Fruit fly (Drosophila melanogaster) whole organism, embryonic: ENCODE measurements around the gene Orct2.

ENCODE experiments used
- Atf6 ChIP-seq: fragments of 200-800 bp; sonication (Bioruptor generic); IDR thresholded peaks from 2 replicates; pipeline ENCODE4 v1.3.6; 2022; ENCODE audit warnings: missing biosample characterization, missing genetic modification characterization
- CG10543 ChIP-seq: fragments of 200-800 bp; sonication (Bioruptor generic); optimal IDR thresholded peaks from 3 replicates; lab custom pipeline; 2017; ENCODE audit warnings: missing biosample characterization, mild to moderate bottlenecking, missing genetic modification characterization, moderate library complexity
- CG14050 ChIP-seq: fragments of 200-800 bp; sonication (Bioruptor generic); IDR thresholded peaks from 3 replicates; pipeline ENCODE4 v1.3.6; 2022; ENCODE audit warnings: missing biosample characterization, missing genetic modification characterization
- CG16863 ChIP-seq: fragments of 200-800 bp; sonication (Bioruptor generic); optimal IDR thresholded peaks from 3 replicates; lab custom pipeline; 2016; ENCODE audit warnings: missing biosample characterization, missing genetic modification characterization
- CG2875 ChIP-seq: fragments of 200-800 bp; sonication (Bioruptor generic); optimal IDR thresholded peaks from 2 replicates; lab custom pipeline; 2017; ENCODE audit warnings: missing biosample characterization, mild to moderate bottlenecking, missing genetic modification characterization, missing genetic modification reagents
- CG4282 ChIP-seq: fragments of 200-800 bp; sonication (Bioruptor generic); optimal IDR thresholded peaks from 2 replicates; lab custom pipeline; 2016; ENCODE audit warnings: missing biosample characterization, missing genetic modification characterization
- CG4328 ChIP-seq: fragments of 200-800 bp; sonication (Bioruptor generic); optimal IDR thresholded peaks from 3 replicates; lab custom pipeline; 2017; ENCODE audit warnings: missing biosample characterization, missing genetic modification reagents, missing genetic modification characterization
- CG4707 ChIP-seq: fragments of 200-800 bp; sonication (Bioruptor generic); optimal IDR thresholded peaks from 2 replicates; lab custom pipeline; 2018; ENCODE audit warnings: missing biosample characterization, mild to moderate bottlenecking, missing genetic modification characterization, moderate library complexity
- CG5180 ChIP-seq: fragments of 200-800 bp; sonication (Bioruptor generic); optimal IDR thresholded peaks from 3 replicates; lab custom pipeline; 2017; ENCODE audit warnings: missing biosample characterization, missing genetic modification characterization, mild to moderate bottlenecking, moderate library complexity, missing genetic modification reagents
- CG6791 ChIP-seq: fragments of 200-800 bp; sonication (Bioruptor generic); IDR thresholded peaks from 3 replicates; pipeline ENCODE4 v1.3.6; 2022; ENCODE audit warnings: missing biosample characterization, missing genetic modification characterization; ENCODE audit not compliant: partially characterized antibody
- CG6854 ChIP-seq: fragments of 200-800 bp; sonication (Bioruptor generic); optimal IDR thresholded peaks from 3 replicates; lab custom pipeline; 2017; ENCODE audit warnings: missing biosample characterization, mild to moderate bottlenecking, missing genetic modification characterization
- CG7786 ChIP-seq: fragments of 200-800 bp; sonication (Bioruptor generic); optimal IDR thresholded peaks from 2 replicates; lab custom pipeline; 2016; ENCODE audit warnings: missing biosample characterization, missing genetic modification characterization
- CG9817 ChIP-seq: fragments of 200-800 bp; sonication (Bioruptor generic); optimal IDR thresholded peaks from 2 replicates; lab custom pipeline; 2018; ENCODE audit warnings: missing biosample characterization, mild to moderate bottlenecking, missing genetic modification characterization, moderate library complexity
- CG9932 ChIP-seq: fragments of 200-800 bp; sonication (Bioruptor generic); IDR thresholded peaks from 2 replicates; pipeline ENCODE4 v1.3.6; 2022; ENCODE audit warnings: missing biosample characterization, missing genetic modification characterization
- Chrac-16 ChIP-seq: fragments of 200-800 bp; sonication (Bioruptor generic); optimal IDR thresholded peaks from 3 replicates; lab custom pipeline; 2016; ENCODE audit warnings: missing biosample characterization, missing genetic modification characterization
- CrebB ChIP-seq: fragments of 200-800 bp; sonication (Bioruptor generic); optimal IDR thresholded peaks from 3 replicates; lab custom pipeline; 2018; ENCODE audit warnings: missing biosample characterization, mild to moderate bottlenecking, missing genetic modification characterization
- D19B ChIP-seq: fragments of 200-800 bp; sonication (Bioruptor generic); optimal IDR thresholded peaks from 2 replicates; lab custom pipeline; 2017; ENCODE audit warnings: missing biosample characterization, mild to moderate bottlenecking, missing genetic modification characterization
- Fer2 ChIP-seq: fragments of 200-800 bp; sonication (Bioruptor generic); optimal IDR thresholded peaks from 2 replicates; lab custom pipeline; 2018; ENCODE audit warnings: missing biosample characterization, mild to moderate bottlenecking, missing genetic modification characterization, moderate library complexity
- Gug ChIP-seq: fragments of 200-800 bp; sonication (Bioruptor generic); IDR thresholded peaks from 4 replicates; pipeline ENCODE4 v1.3.6; 2022; ENCODE audit warnings: missing biosample characterization, missing genetic modification characterization
- HLH3B ChIP-seq: fragments of 200-800 bp; sonication (Bioruptor generic); IDR thresholded peaks from 2 replicates; pipeline ENCODE4 v1.3.6; 2022; ENCODE audit warnings: missing biosample characterization, missing genetic modification characterization
- Hr3 ChIP-seq: fragments of 200-800 bp; sonication (Bioruptor generic); optimal IDR thresholded peaks from 3 replicates; lab custom pipeline; 2016; ENCODE audit warnings: missing biosample characterization, missing genetic modification characterization
- Rfx ChIP-seq: fragments of 200-800 bp; sonication (Bioruptor generic); IDR thresholded peaks from 2 replicates; pipeline ENCODE4 v1.3.6; 2022; ENCODE audit warnings: missing biosample characterization, missing genetic modification characterization
- ac ChIP-seq: fragments of 200-800 bp; sonication (Bioruptor generic); optimal IDR thresholded peaks from 3 replicates; lab custom pipeline; 2017; ENCODE audit warnings: missing biosample characterization, mild to moderate bottlenecking, missing genetic modification characterization
- bowl ChIP-seq: fragments of 200-800 bp; sonication (Bioruptor generic); IDR thresholded peaks from 2 replicates; pipeline ENCODE4 v1.3.6; 2022; ENCODE audit warnings: missing biosample characterization, missing genetic modification characterization
- chm ChIP-seq: fragments of 200-800 bp; sonication (Bioruptor generic); IDR thresholded peaks from 2 replicates; pipeline ENCODE4 v1.3.6; 2022; ENCODE audit warnings: missing biosample characterization, missing genetic modification characterization
- crc ChIP-seq: fragments of 200-800 bp; sonication (Bioruptor generic); optimal IDR thresholded peaks from 2 replicates; lab custom pipeline; 2016; ENCODE audit warnings: missing biosample characterization, missing genetic modification characterization
- croc ChIP-seq: fragments of 200-800 bp; sonication (Bioruptor generic); conservative IDR thresholded peaks from 3 replicates; pipeline ENCODE4 v1.3.6; 2022; ENCODE audit warnings: missing biosample characterization, missing genetic modification characterization
- fd96Cb ChIP-seq: fragments of 200-800 bp; sonication (Bioruptor generic); optimal IDR thresholded peaks from 2 replicates; lab custom pipeline; 2018; ENCODE audit warnings: missing biosample characterization, mild to moderate bottlenecking, missing genetic modification characterization, moderate library complexity
- gcm ChIP-seq: fragments of 200-800 bp; sonication (Bioruptor generic); optimal IDR thresholded peaks from 2 replicates; lab custom pipeline; 2019; ENCODE audit warnings: missing biosample characterization, mild to moderate bottlenecking, missing genetic modification characterization, moderate library complexity
- gfzf ChIP-seq: fragments of 200-800 bp; sonication (Bioruptor generic); optimal IDR thresholded peaks from 2 replicates; lab custom pipeline; 2016; ENCODE audit warnings: missing biosample characterization, mild to moderate bottlenecking, missing genetic modification characterization, moderate library complexity
- hbn ChIP-seq: fragments of 200-800 bp; sonication (Bioruptor generic); IDR thresholded peaks from 2 replicates; pipeline ENCODE4 v1.3.6; 2022; ENCODE audit warnings: missing biosample characterization, missing genetic modification characterization; ENCODE audit not compliant: partially characterized antibody
- her ChIP-seq: fragments of 200-800 bp; sonication (Bioruptor generic); optimal IDR thresholded peaks from 2 replicates; lab custom pipeline; 2016; ENCODE audit warnings: missing biosample characterization, missing genetic modification characterization
- hth ChIP-seq: fragments of >200 bp; optimal IDR thresholded peaks from 2 replicates; lab custom pipeline; 2017; ENCODE audit warnings: inconsistent platforms
- mirr ChIP-seq: fragments of 200-800 bp; sonication (Bioruptor generic); optimal IDR thresholded peaks from 3 replicates; lab custom pipeline; 2018; ENCODE audit warnings: missing biosample characterization, mild to moderate bottlenecking, missing genetic modification characterization
- nerfin-1 ChIP-seq: fragments of 200-800 bp; sonication (Bioruptor generic); optimal IDR thresholded peaks from 3 replicates; lab custom pipeline; 2019; ENCODE audit warnings: missing biosample characterization, mild to moderate bottlenecking, missing genetic modification characterization, moderate library complexity
- nerfin-2 ChIP-seq: fragments of 200-800 bp; sonication (Bioruptor generic); IDR thresholded peaks from 2 replicates; pipeline ENCODE4 v1.3.6; 2022; ENCODE audit warnings: missing biosample characterization, missing genetic modification characterization; ENCODE audit not compliant: partially characterized antibody
- nmo ChIP-seq: fragments of 200-800 bp; sonication (Bioruptor generic); optimal IDR thresholded peaks from 2 replicates; lab custom pipeline; 2018; ENCODE audit warnings: missing biosample characterization, mild to moderate bottlenecking, missing genetic modification characterization, moderate library complexity
- peb ChIP-seq: fragments of 200-800 bp; sonication (Bioruptor generic); IDR thresholded peaks from 2 replicates; pipeline ENCODE4 v1.3.6; 2022; ENCODE audit warnings: missing biosample characterization, missing genetic modification characterization
- phol ChIP-seq: fragments of 200-800 bp; sonication (Bioruptor generic); optimal IDR thresholded peaks from 3 replicates; lab custom pipeline; 2018; ENCODE audit warnings: missing biosample characterization, mild to moderate bottlenecking, missing genetic modification characterization, moderate library complexity
- pros ChIP-seq: fragments of 200-800 bp; sonication (Bioruptor generic); optimal IDR thresholded peaks from 3 replicates; lab custom pipeline; 2019; ENCODE audit warnings: missing biosample characterization, mild to moderate bottlenecking, missing genetic modification characterization, moderate library complexity
- psq ChIP-seq: fragments of 200-800 bp; sonication (Bioruptor generic); optimal IDR thresholded peaks from 2 replicates; lab custom pipeline; 2017; ENCODE audit warnings: missing biosample characterization, missing genetic modification characterization
- pzg ChIP-seq: fragments of 200-800 bp; sonication (Bioruptor generic); optimal IDR thresholded peaks from 3 replicates; lab custom pipeline; 2018; ENCODE audit warnings: missing biosample characterization, mild to moderate bottlenecking, missing genetic modification characterization, moderate library complexity
- rib ChIP-seq: fragments of 200-800 bp; sonication (Bioruptor generic); IDR thresholded peaks from 2 replicates; pipeline ENCODE4 v1.3.6; 2022; ENCODE audit warnings: missing biosample characterization, missing genetic modification characterization
- row ChIP-seq: fragments of 200-800 bp; sonication (Bioruptor generic); IDR thresholded peaks from 3 replicates; pipeline ENCODE4 v1.3.6; 2022; ENCODE audit warnings: missing biosample characterization, missing genetic modification characterization
- schlank ChIP-seq: fragments of 200-800 bp; sonication (Bioruptor generic); optimal IDR thresholded peaks from 2 replicates; lab custom pipeline; 2018; ENCODE audit warnings: missing biosample characterization, mild to moderate bottlenecking, missing genetic modification characterization
- sob ChIP-seq: fragments of 200-800 bp; sonication (Bioruptor generic); IDR thresholded peaks from 2 replicates; pipeline ENCODE4 v1.3.6; 2022; ENCODE audit warnings: missing biosample characterization, missing genetic modification characterization
- tin ChIP-seq: fragments of 200-800 bp; sonication (Bioruptor generic); optimal IDR thresholded peaks from 3 replicates; lab custom pipeline; 2016; ENCODE audit warnings: missing biosample characterization, missing genetic modification characterization
- ttk ChIP-seq: fragments of 200-800 bp; sonication (Bioruptor generic); IDR thresholded peaks from 2 replicates; pipeline ENCODE4 v2.1.2; 2022; ENCODE audit warnings: missing biosample characterization, missing genetic modification characterization
- unpg ChIP-seq: fragments of 200-800 bp; sonication (Bioruptor generic); optimal IDR thresholded peaks from 3 replicates; lab custom pipeline; 2018; ENCODE audit warnings: missing biosample characterization, mild to moderate bottlenecking, missing genetic modification characterization, moderate library complexity
- vfl ChIP-seq: fragments of 200-800 bp; sonication (Bioruptor generic); optimal IDR thresholded peaks from 2 replicates; lab custom pipeline; 2016; ENCODE audit warnings: missing biosample characterization, missing genetic modification characterization
- vnd ChIP-seq: fragments of 200-800 bp; sonication (Bioruptor generic); IDR thresholded peaks from 3 replicates; pipeline ENCODE4 v1.3.6; 2022; ENCODE audit warnings: missing biosample characterization, missing genetic modification characterization; ENCODE audit not compliant: partially characterized antibody
- wdn ChIP-seq: fragments of 200-800 bp; sonication (Bioruptor generic); IDR thresholded peaks from 2 replicates; pipeline ENCODE4 v1.3.6; 2022; ENCODE audit warnings: missing biosample characterization, missing genetic modification characterization

Gene Orct2

DNA sequence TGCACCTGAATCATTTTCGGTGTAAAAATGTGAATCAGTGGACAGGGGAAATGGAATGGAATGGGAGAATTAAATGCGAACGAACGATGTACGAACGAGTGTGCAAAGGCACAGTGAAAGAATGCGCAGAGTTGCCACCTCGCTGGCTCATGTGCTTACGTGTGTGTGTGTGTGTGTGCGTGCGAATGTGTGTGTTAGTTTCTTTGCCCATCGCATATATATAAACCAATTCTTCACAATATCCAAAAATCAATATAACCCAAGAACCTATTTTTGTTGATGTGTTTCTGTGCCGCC is 41.7 kb upstream of the Orct2 start:
- TF ChIP-seq schlank (tag; lab: Kevin White, UChicago) = no peak
- no peak for TF ChIP-seq nerfin-2
- no peak for TF ChIP-seq Gug
- TF ChIP-seq Fer2 = no peak
- TF ChIP-seq mirr (GFP tag; lab: Kevin White, UChicago) = peak; percentile 37
- peak; percentile 25 for TF ChIP-seq CrebB (tag; lab: Kevin White, UChicago)
- no peak for TF ChIP-seq CG7786 (GFP tag; lab: Kevin White, UChicago)
- no peak for TF ChIP-seq CG6791 (GFP tag; lab: Robert Waterston, UW)
- TF ChIP-seq crc (GFP tag; lab: Kevin White, UChicago) = no peak
- no peak for TF ChIP-seq CG9932
- no peak for TF ChIP-seq ac (GFP tag; lab: Kevin White, UChicago)
- no peak for TF ChIP-seq bowl (GFP tag; lab: Robert Waterston, UW)
- no peak for TF ChIP-seq D19B (GFP tag; lab: Kevin White, UChicago)
- no peak for TF ChIP-seq wdn (GFP tag; lab: Robert Waterston, UW)
- TF ChIP-seq Atf6 (GFP tag; lab: Robert Waterston, UW) = no peak
- peak; percentile 1 for TF ChIP-seq CG10543 (GFP tag; lab: Kevin White, UChicago)
- no peak for TF ChIP-seq croc (GFP tag; lab: Robert Waterston, UW)
- TF ChIP-seq CG16863 (GFP tag; lab: Kevin White, UChicago) = no peak
- peak; percentile 41; the same call in 1 of the 2 replicates for TF ChIP-seq chm (GFP tag; lab: Robert Waterston, UW)
- no peak for TF ChIP-seq vfl (GFP tag; lab: Kevin White, UChicago)
- no peak for TF ChIP-seq pros (GFP tag; lab: Kevin White, UChicago)
- TF ChIP-seq CG14050 = no peak
- no peak for TF ChIP-seq CG6854
- no peak for TF ChIP-seq CG5180
- TF ChIP-seq sob = no peak
- TF ChIP-seq nmo (GFP tag; lab: Kevin White, UChicago) = no peak
- TF ChIP-seq Rfx (GFP tag; lab: Robert Waterston, UW) = peak; percentile 15; the same call in 1 of the 2 replicates
- no peak for TF ChIP-seq ttk (GFP tag; lab: Robert Waterston, UW)
- peak; percentile 6 for TF ChIP-seq CG4282
- no peak for TF ChIP-seq tin
- peak; percentile 92 for TF ChIP-seq nerfin-1
- 0 out of 2 replicates have a peak, but pooled peaks have one; percentile 17 for TF ChIP-seq HLH3B (GFP tag; lab: Robert Waterston, UW)
- TF ChIP-seq rib (GFP tag; lab: Robert Waterston, UW) = 0 out of 2 replicates have a peak, but pooled peaks have one; percentile 16
- no peak for TF ChIP-seq Chrac-16 (GFP tag; lab: Kevin White, UChicago)
- no peak for TF ChIP-seq CG4328 (GFP tag; lab: Kevin White, UChicago)
- no peak for TF ChIP-seq phol (tag; lab: Kevin White, UChicago)
- TF ChIP-seq her = no peak
- no peak for TF ChIP-seq hbn (GFP tag; lab: Robert Waterston, UW)
- no peak for TF ChIP-seq unpg (GFP tag; lab: Kevin White, UChicago)
- TF ChIP-seq peb (GFP tag; lab: Robert Waterston, UW) = no peak
- no peak for TF ChIP-seq CG9817
- no peak for TF ChIP-seq fd96Cb (tag; lab: Kevin White, UChicago)
- TF ChIP-seq Hr3 (GFP tag; lab: Kevin White, UChicago) = no peak
- no peak for TF ChIP-seq gcm (GFP tag; lab: Kevin White, UChicago)
- peak; percentile 32; the same call in 1 of the 3 replicates for TF ChIP-seq vnd (GFP tag; lab: Robert Waterston, UW)
- no peak for TF ChIP-seq hth (lab: Kevin White, UChicago)
- no peak for TF ChIP-seq CG4707 (GFP tag; lab: Kevin White, UChicago)
- no peak for TF ChIP-seq row (GFP tag; lab: Robert Waterston, UW)
- TF ChIP-seq psq (GFP tag; lab: Kevin White, UChicago) = peak; percentile 94
- peak; percentile 25 for TF ChIP-seq pzg (GFP tag; lab: Kevin White, UChicago)
- no peak for TF ChIP-seq gfzf (GFP tag; lab: Kevin White, UChicago)
- TF ChIP-seq CG2875 (GFP tag; lab: Kevin White, UChicago) = no peak
